Fruit fly (Drosophila melanogaster) whole organism, embryonic: ENCODE measurements around the gene Inx7.

Experiments
- Atf6 ChIP-seq: fragments of 200-800 bp; sonication (Bioruptor generic); IDR thresholded peaks from 2 replicates; pipeline ENCODE4 v1.3.6; 2022; ENCODE audit warnings: missing biosample characterization, missing genetic modification characterization
- CG10543 ChIP-seq: fragments of 200-800 bp; sonication (Bioruptor generic); optimal IDR thresholded peaks from 3 replicates; lab custom pipeline; 2017; ENCODE audit warnings: missing biosample characterization, mild to moderate bottlenecking, missing genetic modification characterization, moderate library complexity
- CG11723 ChIP-seq: fragments of 200-800 bp; sonication (Bioruptor generic); optimal IDR thresholded peaks from 2 replicates; lab custom pipeline; 2017; ENCODE audit warnings: missing biosample characterization, mild to moderate bottlenecking, missing genetic modification characterization
- CG12299 ChIP-seq: fragments of 200-800 bp; sonication (Bioruptor generic); optimal IDR thresholded peaks from 2 replicates; lab custom pipeline; 2018; ENCODE audit warnings: missing biosample characterization, mild to moderate bottlenecking, missing genetic modification characterization
- CG13424 ChIP-seq: fragments of 200-800 bp; sonication (Bioruptor generic); optimal IDR thresholded peaks from 2 replicates; lab custom pipeline; 2019; ENCODE audit warnings: missing biosample characterization, mild to moderate bottlenecking, missing genetic modification characterization, moderate library complexity
- CG13775 ChIP-seq: fragments of 200-800 bp; sonication (Bioruptor generic); optimal IDR thresholded peaks from 3 replicates; lab custom pipeline; 2017; ENCODE audit warnings: missing biosample characterization, mild to moderate bottlenecking, missing genetic modification characterization
- CG13894 ChIP-seq: fragments of 200-800 bp; sonication (Bioruptor generic); optimal IDR thresholded peaks from 3 replicates; lab custom pipeline; 2018; ENCODE audit warnings: missing biosample characterization, mild to moderate bottlenecking, missing genetic modification characterization, moderate library complexity
- CG14014 ChIP-seq: fragments of 200-800 bp; sonication (Bioruptor generic); IDR thresholded peaks from 2 replicates; pipeline ENCODE4 v1.3.6; 2022; ENCODE audit warnings: missing biosample characterization, missing genetic modification characterization
- CG15269 ChIP-seq: fragments of 200-800 bp; sonication (Bioruptor generic); optimal IDR thresholded peaks from 2 replicates; lab custom pipeline; 2018; ENCODE audit warnings: missing biosample characterization, mild to moderate bottlenecking, missing genetic modification characterization, moderate library complexity
- CG1602 ChIP-seq: fragments of 200-800 bp; sonication (Bioruptor generic); optimal IDR thresholded peaks from 3 replicates; lab custom pipeline; 2016; ENCODE audit warnings: missing biosample characterization, missing genetic modification characterization
- CG17359 ChIP-seq: fragments of 200-800 bp; sonication (Bioruptor generic); optimal IDR thresholded peaks from 3 replicates; lab custom pipeline; 2018; ENCODE audit warnings: missing biosample characterization, mild to moderate bottlenecking, missing genetic modification characterization, moderate library complexity
- CG17385 ChIP-seq: fragments of 200-800 bp; sonication (Bioruptor generic); optimal IDR thresholded peaks from 3 replicates; lab custom pipeline; 2018; ENCODE audit warnings: missing biosample characterization, mild to moderate bottlenecking, missing genetic modification characterization
- CG17912 ChIP-seq: fragments of 200-800 bp; sonication (Bioruptor generic); optimal IDR thresholded peaks from 2 replicates; lab custom pipeline; 2018; ENCODE audit warnings: missing biosample characterization, mild to moderate bottlenecking, missing genetic modification characterization
- CG18262 ChIP-seq: fragments of 200-800 bp; optimal IDR thresholded peaks from 3 replicates; lab custom pipeline; 2019; ENCODE audit warnings: missing biosample characterization, mild to moderate bottlenecking, missing genetic modification characterization, moderate library complexity
- CG2712 ChIP-seq: fragments of 200-800 bp; optimal IDR thresholded peaks from 3 replicates; lab custom pipeline; 2019; ENCODE audit warnings: missing biosample characterization, mild to moderate bottlenecking, missing genetic modification characterization, moderate library complexity
- CG31224 ChIP-seq: fragments of 200-800 bp; sonication (Bioruptor generic); IDR thresholded peaks from 2 replicates; pipeline ENCODE4 v1.3.6; 2022; ENCODE audit warnings: missing biosample characterization, missing genetic modification characterization
- CG33213 ChIP-seq: fragments of 200-800 bp; sonication (Bioruptor generic); optimal IDR thresholded peaks from 3 replicates; lab custom pipeline; 2016; ENCODE audit warnings: missing biosample characterization, missing genetic modification characterization
- CG4404 ChIP-seq: fragments of 200-800 bp; sonication (Bioruptor generic); IDR thresholded peaks from 2 replicates; pipeline ENCODE4 v1.3.6; 2022; ENCODE audit warnings: missing biosample characterization, missing genetic modification characterization
- CG4730 ChIP-seq: fragments of 200-800 bp; sonication (Bioruptor generic); IDR thresholded peaks from 2 replicates; pipeline ENCODE4 v1.3.6; 2022; ENCODE audit warnings: missing biosample characterization, missing genetic modification characterization
- CG4854 ChIP-seq: fragments of 200-800 bp; sonication (Bioruptor generic); optimal IDR thresholded peaks from 2 replicates; lab custom pipeline; 2016; ENCODE audit warnings: missing biosample characterization, missing genetic modification characterization, inconsistent platforms
- CG6654 ChIP-seq: fragments of 200-800 bp; sonication (Bioruptor generic); optimal IDR thresholded peaks from 2 replicates; lab custom pipeline; 2017; ENCODE audit warnings: missing biosample characterization, mild to moderate bottlenecking, missing genetic modification characterization
- CG7786 ChIP-seq: fragments of 200-800 bp; sonication (Bioruptor generic); optimal IDR thresholded peaks from 2 replicates; lab custom pipeline; 2016; ENCODE audit warnings: missing biosample characterization, missing genetic modification characterization
- CG7987 ChIP-seq: fragments of 200-800 bp; sonication (Bioruptor generic); optimal IDR thresholded peaks from 2 replicates; lab custom pipeline; 2018; ENCODE audit warnings: missing biosample characterization, mild to moderate bottlenecking, missing genetic modification characterization, moderate library complexity
- CG8281 ChIP-seq: fragments of 200-800 bp; sonication (Bioruptor generic); optimal IDR thresholded peaks from 2 replicates; lab custom pipeline; 2018; ENCODE audit warnings: missing biosample characterization, mild to moderate bottlenecking, missing genetic modification characterization, moderate library complexity
- CG8388 ChIP-seq: fragments of 200-800 bp; sonication (Bioruptor generic); optimal IDR thresholded peaks from 2 replicates; lab custom pipeline; 2019; ENCODE audit warnings: missing biosample characterization, mild to moderate bottlenecking, missing genetic modification characterization, moderate library complexity
- E2f1 ChIP-seq: fragments of 200-800 bp; sonication (Bioruptor generic); IDR thresholded peaks from 2 replicates; pipeline ENCODE4 v1.3.6; 2022; ENCODE audit warnings: missing biosample characterization, missing genetic modification characterization
- Elba2 ChIP-seq: fragments of 200-800 bp; sonication (Bioruptor generic); optimal IDR thresholded peaks from 3 replicates; lab custom pipeline; 2016; ENCODE audit warnings: missing biosample characterization, missing genetic modification characterization
- HmgZ ChIP-seq: fragments of 200-800 bp; sonication (Bioruptor generic); optimal IDR thresholded peaks from 2 replicates; lab custom pipeline; 2018; ENCODE audit warnings: missing biosample characterization, mild to moderate bottlenecking, missing genetic modification characterization
- MTF-1 ChIP-seq: fragments of 200-800 bp; sonication (Bioruptor generic); optimal IDR thresholded peaks from 2 replicates; lab custom pipeline; 2018; ENCODE audit warnings: missing biosample characterization, mild to moderate bottlenecking, missing genetic modification characterization, borderline replicate concordance
- Rx ChIP-seq: fragments of 200-800 bp; sonication (Bioruptor generic); IDR thresholded peaks from 2 replicates; pipeline ENCODE4 v1.3.6; 2022; ENCODE audit warnings: missing biosample characterization, missing genetic modification characterization
- Xbp1 ChIP-seq: fragments of 200-800 bp; sonication (Bioruptor generic); optimal IDR thresholded peaks from 3 replicates; lab custom pipeline; 2016; ENCODE audit warnings: missing biosample characterization, mild to moderate bottlenecking, missing genetic modification characterization
- amos ChIP-seq: fragments of 200-800 bp; sonication (Bioruptor generic); IDR thresholded peaks from 2 replicates; pipeline ENCODE4 v1.3.6; 2022; ENCODE audit warnings: missing biosample characterization, missing genetic modification characterization; ENCODE audit not compliant: partially characterized antibody
- az2 ChIP-seq: fragments of 200-800 bp; sonication (Bioruptor generic); optimal IDR thresholded peaks from 3 replicates; lab custom pipeline; 2016; ENCODE audit warnings: missing biosample characterization, missing genetic modification characterization
- bbx ChIP-seq: fragments of 200-800 bp; sonication (Bioruptor generic); IDR thresholded peaks from 2 replicates; pipeline ENCODE4 v1.3.6; 2022; ENCODE audit warnings: missing biosample characterization, missing genetic modification characterization; ENCODE audit not compliant: partially characterized antibody
- chif ChIP-seq, 2 experiments: fragments of 200-800 bp; sonication (Bioruptor generic); optimal IDR thresholded peaks; 3 replicates each; lab custom pipeline; 2016; ENCODE audit warnings: missing biosample characterization in 2 of 2, missing genetic modification characterization in 2 of 2
- dmrt99B ChIP-seq: fragments of 200-800 bp; sonication (Bioruptor generic); optimal IDR thresholded peaks from 2 replicates; lab custom pipeline; 2018; ENCODE audit warnings: missing biosample characterization, mild to moderate bottlenecking, missing genetic modification characterization, moderate library complexity
- dpn ChIP-seq, 2 experiments: fragments of 200-800 bp; sonication (Bioruptor generic); optimal IDR thresholded peaks; 3 replicates each; lab custom pipeline; 2016; ENCODE audit warnings: missing biosample characterization in 2 of 2, missing genetic modification characterization in 2 of 2
- gcm2 ChIP-seq: fragments of 200-800 bp; sonication (Bioruptor generic); optimal IDR thresholded peaks from 2 replicates; lab custom pipeline; 2016; ENCODE audit warnings: missing biosample characterization, missing genetic modification characterization
- hkb ChIP-seq, 2 experiments: fragments of 200-800 bp in 1 of 2; fragments of >200 bp in 1 of 2; sonication (Bioruptor generic) in 1 of 2; IDR thresholded peaks in 1 of 2; optimal IDR thresholded peaks in 1 of 2; 2 replicates each; pipeline versions ENCODE4 v1.3.6 to Lab custom; 2017 to 2022; ENCODE audit warnings: missing biosample characterization in 1 of 2, missing genetic modification characterization in 1 of 2
- kay ChIP-seq: fragments of 200-800 bp; sonication (Bioruptor generic); optimal IDR thresholded peaks from 2 replicates; lab custom pipeline; 2016; ENCODE audit warnings: missing biosample characterization, missing genetic modification characterization
- mld ChIP-seq: fragments of 200-800 bp; sonication (Bioruptor generic); IDR thresholded peaks from 3 replicates; pipeline ENCODE4 v1.3.6; 2022; ENCODE audit warnings: missing biosample characterization, missing genetic modification characterization; ENCODE audit not compliant: partially characterized antibody
- nerfin-2 ChIP-seq: fragments of 200-800 bp; sonication (Bioruptor generic); IDR thresholded peaks from 2 replicates; pipeline ENCODE4 v1.3.6; 2022; ENCODE audit warnings: missing biosample characterization, missing genetic modification characterization; ENCODE audit not compliant: partially characterized antibody
- pnt ChIP-seq: fragments of 200-800 bp; sonication (Bioruptor generic); optimal IDR thresholded peaks from 3 replicates; lab custom pipeline; 2016; ENCODE audit warnings: missing biosample characterization, missing genetic modification characterization
- repo ChIP-seq: fragments of 200-800 bp; sonication (Bioruptor generic); optimal IDR thresholded peaks from 2 replicates; lab custom pipeline; 2016; ENCODE audit warnings: missing biosample characterization, missing genetic modification characterization
- slou ChIP-seq: fragments of 200-800 bp; sonication (Bioruptor generic); optimal IDR thresholded peaks from 3 replicates; lab custom pipeline; 2016; ENCODE audit warnings: missing biosample characterization, missing genetic modification characterization
- toy ChIP-seq: fragments of 200-800 bp; sonication (Bioruptor generic); IDR thresholded peaks from 2 replicates; pipeline ENCODE4 v1.3.6; 2022; ENCODE audit warnings: missing biosample characterization, missing genetic modification characterization
- ttk ChIP-seq: fragments of 200-800 bp; sonication (Bioruptor generic); IDR thresholded peaks from 2 replicates; pipeline ENCODE4 v2.1.2; 2022; ENCODE audit warnings: missing biosample characterization, missing genetic modification characterization
- usp ChIP-seq: fragments of >200 bp; optimal IDR thresholded peaks from 2 replicates; lab custom pipeline; 2017; ENCODE audit warnings: missing biosample characterization, missing genetic modification characterization
- vnd ChIP-seq: fragments of 200-800 bp; sonication (Bioruptor generic); IDR thresholded peaks from 3 replicates; pipeline ENCODE4 v1.3.6; 2022; ENCODE audit warnings: missing biosample characterization, missing genetic modification characterization; ENCODE audit not compliant: partially characterized antibody

The Inx7 gene

DNA sequence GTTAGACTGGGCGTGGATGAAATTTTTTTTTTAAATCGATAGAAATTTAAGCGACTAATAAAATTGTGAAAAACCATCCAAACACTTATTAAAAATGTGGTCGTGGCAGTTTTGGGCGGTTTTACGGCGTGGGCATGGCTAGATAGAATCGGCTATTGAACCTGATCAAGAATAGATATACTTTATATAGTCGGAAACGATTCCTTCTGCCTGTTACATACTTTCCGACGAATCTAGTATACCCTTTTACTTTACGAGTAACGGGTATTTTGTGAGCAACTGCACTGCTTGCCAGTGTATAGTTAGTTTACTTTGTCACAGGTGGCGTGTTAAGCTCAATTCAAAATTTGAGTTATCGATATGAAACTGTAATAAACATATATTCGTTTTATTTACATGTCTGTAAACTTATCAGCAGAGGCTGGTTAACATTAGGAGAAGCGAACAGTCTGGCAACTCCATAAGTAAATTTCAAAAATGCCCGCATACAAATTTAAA lies 21.6 kb upstream of the Inx7 start (continued):
- TF ChIP-seq kay (GFP tag; lab: Kevin White, UChicago) (no peak), CG4730 (0 out of 2 replicates have a peak, but pooled peaks have one; percentile 21), CG17385 (GFP tag; lab: Kevin White, UChicago) (peak; percentile 5), CG1602 (peak; percentile 30), CG18262 (peak; percentile 38), CG13894 (tag; lab: Kevin White, UChicago) (peak; percentile 9), repo (GFP tag; lab: Kevin White, UChicago) (no peak), CG8281 (tag; lab: Kevin White, UChicago) (no peak), CG31224 (GFP tag; lab: Robert Waterston, UW) (no peak), CG4404 (GFP tag; lab: Robert Waterston, UW) (no peak), CG17912 (GFP tag; lab: Kevin White, UChicago) (peak; percentile 21), CG6654 (GFP tag; lab: Kevin White, UChicago) (no peak), hkb (optimal IDR thresholded peaks at IDR 0.05; lab: Kevin White, UChicago) (no peak), hkb (GFP tag; IDR thresholded peaks at IDR 0.05; lab: Robert Waterston, UW) (peak; percentile 74), amos (GFP tag; lab: Robert Waterston, UW) (peak; percentile 80), CG12299 (tag; lab: Kevin White, UChicago) (peak; percentile 15), CG33213 (GFP tag; lab: Kevin White, UChicago) (peak; percentile 70), CG17359 (peak; percentile 34), HmgZ (tag; lab: Kevin White, UChicago) (peak; percentile 57), mld (GFP tag; lab: Robert Waterston, UW) (0 out of 3 replicates have a peak, but pooled peaks have one; percentile 21), CG14014 (GFP tag; lab: Robert Waterston, UW) (peak; percentile 52; the same call in 1 of the 2 replicates), CG10543 (GFP tag; lab: Kevin White, UChicago) (peak; percentile 21), toy (GFP tag; lab: Robert Waterston, UW) (no peak), CG13775 (GFP tag; lab: Kevin White, UChicago) (peak; percentile 11), CG4854 (GFP tag; lab: Kevin White, UChicago) (no peak), CG7786 (GFP tag; lab: Kevin White, UChicago) (peak; percentile 12), Atf6 (peak; percentile 53), gcm2 (GFP tag; lab: Kevin White, UChicago) (no peak), pnt (GFP tag; lab: Kevin White, UChicago) (peak; percentile 30), Xbp1 (GFP tag; lab: Kevin White, UChicago) (peak; percentile 51), bbx (peak; percentile 49; the same call in 1 of the 2 replicates), CG8388 (peak; percentile 39), chif (GFP tag; optimal IDR thresholded peaks at IDR 0.05; lab: Kevin White, UChicago) (peak in 1 of 2 experiments; percentile 19), CG2712 (peak; percentile 53), E2f1 (GFP tag; lab: Robert Waterston, UW) (peak; percentile 15; the same call in 1 of the 2 replicates), Elba2 (GFP tag; lab: Kevin White, UChicago) (no peak), Rx (GFP tag; lab: Robert Waterston, UW) (0 out of 2 replicates have a peak, but pooled peaks have one; percentile 5), ttk (GFP tag; lab: Robert Waterston, UW) (no peak), CG11723 (GFP tag; lab: Kevin White, UChicago) (no peak), dpn (GFP tag; optimal IDR thresholded peaks at IDR 0.05; lab: Kevin White, UChicago) (peak; percentile 47 to 79), MTF-1 (no peak), CG15269 (tag; lab: Kevin White, UChicago) (peak; percentile 47), CG7987 (peak; percentile 44), slou (GFP tag; lab: Kevin White, UChicago) (peak; percentile 19), usp (GFP tag; lab: Kevin White, UChicago) (no peak), CG13424 (tag; lab: Kevin White, UChicago) (peak; percentile 39), vnd (GFP tag; lab: Robert Waterston, UW) (no peak), az2 (GFP tag; lab: Kevin White, UChicago) (peak; percentile 46), nerfin-2 (GFP tag; lab: Robert Waterston, UW) (no peak; the same call in 1 of the 2 replicates), dmrt99B (tag; lab: Kevin White, UChicago) (peak; percentile 61)
